Worm (Caenorhabditis elegans): ENCODE results near the gene cpn-2.

- TF ChIP-seq flt-1 (GFP tag; IDR thresholded peaks at IDR 0.05) (no peak), ref-1 (GFP tag; conservative IDR thresholded peaks at IDR 0.05) (no peak), tab-1 (GFP tag; IDR thresholded peaks at IDR 0.05) (no peak), ztf-23 (GFP tag; IDR thresholded peaks at IDR 0.05) (no peak), T22C8.4 (GFP tag; IDR thresholded peaks at IDR 0.05) (no peak), med-1 (GFP tag; optimal IDR thresholded peaks at IDR 0.05; ENCODE audit: insufficient read depth) (no peak), klf-2 (GFP tag; conservative IDR thresholded peaks at IDR 0.05) (no peak)
Observed at ce11 chrII:372235-372634, 34.7 kb downstream of the cpn-2 start.

All from whole organism, midembryonic.